Comparison of ENCODE assay signal across 1 fruit fly cellular context in genomic region chr2L:10703281-10703680, dm6.
A peak's percentile ranks its signal among the peaks of the same experiment; 100 is the strongest.
TF ChIP-seq lines count a peak whose summit lies in the region.

CG6415 (plus strand) TSS chr2L:10703621.

TF ChIP-seq in whole organism, embryonic, 481 proteins besides CTCF, POLR2A, EP300 and RAD21 (continued from another document and continues in another):
- TF ChIP-seq gfzf (GFP tag; optimal IDR thresholded peaks at IDR 0.05; lab: Kevin White, UChicago) (no peak), Asciz (GFP tag; optimal IDR thresholded peaks at IDR 0.05; lab: Kevin White, UChicago) (peak; percentile 44), sna (GFP tag; IDR thresholded peaks at IDR 0.05; lab: Robert Waterston, UW; ENCODE audit: partially characterized antibody) (no peak), CG3407 (GFP tag; optimal IDR thresholded peaks at IDR 0.05; lab: Kevin White, UChicago) (peak; percentile 62), vnd (GFP tag; IDR thresholded peaks at IDR 0.05; lab: Robert Waterston, UW; ENCODE audit: partially characterized antibody) (no peak), danr (GFP tag; IDR thresholded peaks at IDR 0.05; lab: Robert Waterston, UW) (peak; percentile 51; the same call in 1 of the 2 replicates), Doc3 (GFP tag; IDR thresholded peaks at IDR 0.05; lab: Robert Waterston, UW; ENCODE audit: partially characterized antibody) (no peak), croc (GFP tag; conservative IDR thresholded peaks at IDR 0.05; lab: Robert Waterston, UW) (peak; percentile 64), nmo (GFP tag; optimal IDR thresholded peaks at IDR 0.05; lab: Kevin White, UChicago) (peak; percentile 81), CG7987 (GFP tag; optimal IDR thresholded peaks at IDR 0.05; lab: Kevin White, UChicago) (no peak), CrebB (tag; optimal IDR thresholded peaks at IDR 0.05; lab: Kevin White, UChicago) (peak; percentile 42), Fer3 (tag; optimal IDR thresholded peaks at IDR 0.05; lab: Kevin White, UChicago) (peak; percentile 75), CG17829 (tag; optimal IDR thresholded peaks at IDR 0.05; lab: Kevin White, UChicago) (peak; percentile 80), CG10543 (GFP tag; optimal IDR thresholded peaks at IDR 0.05; lab: Kevin White, UChicago) (peak; percentile 51), ssp (GFP tag; IDR thresholded peaks at IDR 0.05; lab: Robert Waterston, UW) (peak; percentile 54), CG1832 (GFP tag; optimal IDR thresholded peaks at IDR 0.05; lab: Kevin White, UChicago) (no peak), HLHmδ (GFP tag; optimal IDR thresholded peaks at IDR 0.05; lab: Kevin White, UChicago) (no peak), pros (GFP tag; optimal IDR thresholded peaks at IDR 0.05; lab: Kevin White, UChicago) (no peak), sim (GFP tag; IDR thresholded peaks at IDR 0.05; lab: Robert Waterston, UW) (peak; percentile 43; the same call in 1 of the 2 replicates), CG7271 (tag; optimal IDR thresholded peaks at IDR 0.05; lab: Kevin White, UChicago) (no peak), PHDP (tag; optimal IDR thresholded peaks at IDR 0.05; lab: Kevin White, UChicago) (peak; percentile 80), CG9215 (GFP tag; IDR thresholded peaks at IDR 0.05; lab: Robert Waterston, UW) (peak; percentile 67), insv (GFP tag; optimal IDR thresholded peaks at IDR 0.05; lab: Kevin White, UChicago) (no peak), az2 (GFP tag; optimal IDR thresholded peaks at IDR 0.05; lab: Kevin White, UChicago) (peak; percentile 75), Eip74EF (GFP tag; optimal IDR thresholded peaks at IDR 0.05; lab: Kevin White, UChicago) (no peak), CG4854 (GFP tag; optimal IDR thresholded peaks at IDR 0.05; lab: Kevin White, UChicago) (peak; percentile 20), CG6854 (GFP tag; optimal IDR thresholded peaks at IDR 0.05; lab: Kevin White, UChicago) (peak; percentile 47), Pdp1 (GFP tag; optimal IDR thresholded peaks at IDR 0.05; lab: Kevin White, UChicago) (peak; percentile 38 to 77), pan (optimal IDR thresholded peaks at IDR 0.05; lab: Kevin White, UChicago) (no peak), pan (GFP tag; optimal IDR thresholded peaks at IDR 0.05 in 1 of 2, IDR thresholded peaks at IDR 0.05 in 1 of 2) (peak in 1 of 2 experiments; percentile 78), pb (GFP tag; optimal IDR thresholded peaks at IDR 0.05; lab: Kevin White, UChicago) (peak; percentile 6), CG3847 (GFP tag; IDR thresholded peaks at IDR 0.05; lab: Robert Waterston, UW) (peak; percentile 54), salm (tag; optimal IDR thresholded peaks at IDR 0.05; lab: Kevin White, UChicago) (peak; percentile 47), mirr (GFP tag; optimal IDR thresholded peaks at IDR 0.05; lab: Kevin White, UChicago) (peak; percentile 12), jumu (GFP tag; optimal IDR thresholded peaks at IDR 0.05; lab: Kevin White, UChicago) (peak; percentile 46), CG18619 (GFP tag; optimal IDR thresholded peaks at IDR 0.05; lab: Kevin White, UChicago) (peak; percentile 50), hth (optimal IDR thresholded peaks at IDR 0.05; lab: Kevin White, UChicago) (no peak), Nf-YB (GFP tag; optimal IDR thresholded peaks at IDR 0.05; lab: Kevin White, UChicago) (peak; percentile 48), NK7.1 (GFP tag; optimal IDR thresholded peaks at IDR 0.05; lab: Kevin White, UChicago) (peak; percentile 48), grau (tag; optimal IDR thresholded peaks at IDR 0.05; lab: Kevin White, UChicago) (peak; percentile 81), ab (GFP tag; optimal IDR thresholded peaks at IDR 0.05; lab: Kevin White, UChicago) (no peak), tll (GFP tag; optimal IDR thresholded peaks at IDR 0.05; lab: Kevin White, UChicago) (no peak), CG17568 (GFP tag; optimal IDR thresholded peaks at IDR 0.05; lab: Kevin White, UChicago) (peak; percentile 61), CG13624 (GFP tag; optimal IDR thresholded peaks at IDR 0.05; lab: Kevin White, UChicago) (peak; percentile 70), nau (GFP tag; optimal IDR thresholded peaks at IDR 0.05; lab: Kevin White, UChicago) (peak; percentile 31), Fer2 (tag; optimal IDR thresholded peaks at IDR 0.05; lab: Kevin White, UChicago) (peak; percentile 57), chn (GFP tag; optimal IDR thresholded peaks at IDR 0.05; lab: Kevin White, UChicago) (peak; percentile 52), NFAT (GFP tag; IDR thresholded peaks at IDR 0.05; lab: Robert Waterston, UW) (peak; percentile 39; the same call in 1 of the 2 replicates), CG32772 (GFP tag; IDR thresholded peaks at IDR 0.05; lab: Robert Waterston, UW) (peak; percentile 72), CG12769 (tag; optimal IDR thresholded peaks at IDR 0.05; lab: Kevin White, UChicago) (peak; percentile 78), CG31224 (GFP tag; IDR thresholded peaks at IDR 0.05; lab: Robert Waterston, UW) (peak; percentile 45; the same call in 1 of the 2 replicates), CG7839 (tag; optimal IDR thresholded peaks at IDR 0.05; lab: Kevin White, UChicago) (peak; percentile 87), maf-S (GFP tag; optimal IDR thresholded peaks at IDR 0.05; lab: Kevin White, UChicago) (peak; percentile 51), CG10366 (GFP tag; IDR thresholded peaks at IDR 0.05; lab: Robert Waterston, UW) (peak; percentile 68), CG18764 (GFP tag; optimal IDR thresholded peaks at IDR 0.05; lab: Kevin White, UChicago) (peak; percentile 65), Atf6 (GFP tag; IDR thresholded peaks at IDR 0.05; lab: Robert Waterston, UW) (peak; percentile 77), eyg (GFP tag; optimal IDR thresholded peaks at IDR 0.05; lab: Kevin White, UChicago) (peak; percentile 32), lola (GFP tag; optimal IDR thresholded peaks at IDR 0.05; lab: Kevin White, UChicago) (peak in 1 of 3 experiments; percentile 70), Oli (tag; optimal IDR thresholded peaks at IDR 0.05; lab: Kevin White, UChicago) (peak; percentile 78), pfk (GFP tag; optimal IDR thresholded peaks at IDR 0.05; lab: Kevin White, UChicago) (no peak), BtbVII (GFP tag; optimal IDR thresholded peaks at IDR 0.05; lab: Kevin White, UChicago) (peak; percentile 73), nom (GFP tag; optimal IDR thresholded peaks at IDR 0.05; lab: Kevin White, UChicago) (no peak), wdn (GFP tag; IDR thresholded peaks at IDR 0.05; lab: Robert Waterston, UW) (peak; percentile 36; the same call in 1 of the 2 replicates), dati (GFP tag; IDR thresholded peaks at IDR 0.05; lab: Robert Waterston, UW) (peak; percentile 50; the same call in 1 of the 2 replicates), Drgx (GFP tag; IDR thresholded peaks at IDR 0.05; lab: Robert Waterston, UW) (peak; percentile 68), CG1602 (GFP tag; optimal IDR thresholded peaks at IDR 0.05; lab: Kevin White, UChicago) (peak; percentile 48), CG15601 (tag; optimal IDR thresholded peaks at IDR 0.05; lab: Kevin White, UChicago) (peak; percentile 55), emc (GFP tag; optimal IDR thresholded peaks at IDR 0.05; lab: Kevin White, UChicago) (no peak), CG13775 (GFP tag; optimal IDR thresholded peaks at IDR 0.05; lab: Kevin White, UChicago) (peak; percentile 46), chif (GFP tag; optimal IDR thresholded peaks at IDR 0.05; lab: Kevin White, UChicago) (peak; percentile 36 to 75), CG42726 (GFP tag; IDR thresholded peaks at IDR 0.05; lab: Robert Waterston, UW; ENCODE audit: partially characterized antibody) (no peak), gro (GFP tag; optimal IDR thresholded peaks at IDR 0.05; lab: Kevin White, UChicago) (peak; percentile 47), MTF-1 (GFP tag; optimal IDR thresholded peaks at IDR 0.05; lab: Kevin White, UChicago; ENCODE audit: borderline replicate concordance) (peak; percentile 50), ken (GFP tag; IDR thresholded peaks at IDR 0.05; lab: Robert Waterston, UW) (peak; percentile 68), ato (GFP tag; IDR thresholded peaks at IDR 0.05; lab: Robert Waterston, UW; ENCODE audit: partially characterized antibody) (no peak), org-1 (GFP tag; optimal IDR thresholded peaks at IDR 0.05; lab: Kevin White, UChicago) (peak; percentile 55), nerfin-2 (GFP tag; IDR thresholded peaks at IDR 0.05; lab: Robert Waterston, UW; ENCODE audit: partially characterized antibody) (no peak), al (GFP tag; IDR thresholded peaks at IDR 0.05; lab: Robert Waterston, UW) (peak; percentile 32; the same call in 1 of the 2 replicates), odd (GFP tag; optimal IDR thresholded peaks at IDR 0.05; lab: Kevin White, UChicago) (peak; percentile 30), Sox100B (GFP tag; optimal IDR thresholded peaks at IDR 0.05; lab: Kevin White, UChicago) (peak; percentile 68), CG10431 (GFP tag; optimal IDR thresholded peaks at IDR 0.05; lab: Kevin White, UChicago) (no peak), CG31388 (GFP tag; optimal IDR thresholded peaks at IDR 0.05; lab: Kevin White, UChicago) (no peak), ttk (GFP tag; IDR thresholded peaks at IDR 0.05; lab: Robert Waterston, UW) (peak; percentile 74), Oaz (GFP tag; IDR thresholded peaks at IDR 0.05; lab: Robert Waterston, UW) (0 out of 2 replicates have a peak, but pooled peaks have one; percentile 37), CG5245 (GFP tag; optimal IDR thresholded peaks at IDR 0.05; lab: Kevin White, UChicago) (peak; percentile 53), amos (GFP tag; IDR thresholded peaks at IDR 0.05; lab: Robert Waterston, UW; ENCODE audit: partially characterized antibody) (no peak), sob (GFP tag; IDR thresholded peaks at IDR 0.05; lab: Robert Waterston, UW) (peak; percentile 80), Hr78 (GFP tag; optimal IDR thresholded peaks at IDR 0.05; lab: Kevin White, UChicago) (peak in 1 of 2 experiments; percentile 62), CG10565 (GFP tag; optimal IDR thresholded peaks at IDR 0.05; lab: Kevin White, UChicago) (no peak), Sin3A (optimal IDR thresholded peaks at IDR 0.05; lab: Kevin White, UChicago) (no peak), eve (GFP tag; optimal IDR thresholded peaks at IDR 0.05; lab: Kevin White, UChicago) (no peak), CG18011 (GFP tag; optimal IDR thresholded peaks at IDR 0.05; lab: Kevin White, UChicago) (peak; percentile 11), CG34376 (GFP tag; optimal IDR thresholded peaks at IDR 0.05; lab: Kevin White, UChicago) (peak; percentile 87), Lhr (GFP tag; optimal IDR thresholded peaks at IDR 0.05; lab: Kevin White, UChicago) (peak; percentile 1), dpn (GFP tag; optimal IDR thresholded peaks at IDR 0.05; lab: Kevin White, UChicago) (peak; percentile 75 to 77), pho (GFP tag; optimal IDR thresholded peaks at IDR 0.05; lab: Kevin White, UChicago) (peak; percentile 54), CG8765 (GFP tag; IDR thresholded peaks at IDR 0.05; lab: Robert Waterston, UW) (peak; percentile 41; the same call in 1 of the 2 replicates), CG1529 (GFP tag; optimal IDR thresholded peaks at IDR 0.05; lab: Kevin White, UChicago) (peak; percentile 59), esg (GFP tag; conservative IDR thresholded peaks at IDR 0.05; lab: Robert Waterston, UW) (peak; percentile 46; the same call in 1 of the 2 replicates), twi (tag; optimal IDR thresholded peaks at IDR 0.05; lab: Kevin White, UChicago) (no peak), Nf-YC (tag; optimal IDR thresholded peaks at IDR 0.05; lab: Kevin White, UChicago) (peak; percentile 62), C15 (GFP tag; IDR thresholded peaks at IDR 0.05; lab: Robert Waterston, UW) (peak; percentile 70; the same call in 2 of the 3 replicates), Stat92E (GFP tag; optimal IDR thresholded peaks at IDR 0.05; lab: Kevin White, UChicago) (no peak), Jarid2 (GFP tag; optimal IDR thresholded peaks at IDR 0.05; lab: Kevin White, UChicago) (peak; percentile 23), Trl (optimal IDR thresholded peaks at IDR 0.05; lab: Kevin White, UChicago) (no peak), Trl (GFP tag; optimal IDR thresholded peaks at IDR 0.05; lab: Kevin White, UChicago) (peak; percentile 47), CG8388 (GFP tag; optimal IDR thresholded peaks at IDR 0.05; lab: Kevin White, UChicago) (peak; percentile 72), CG18599 (GFP tag; optimal IDR thresholded peaks at IDR 0.05; lab: Kevin White, UChicago) (peak; percentile 85), CG15073 (GFP tag; optimal IDR thresholded peaks at IDR 0.05; lab: Kevin White, UChicago) (no peak), da (GFP tag; optimal IDR thresholded peaks at IDR 0.05; lab: Kevin White, UChicago) (no peak), toy (GFP tag; IDR thresholded peaks at IDR 0.05; lab: Robert Waterston, UW) (0 out of 2 replicates have a peak, but pooled peaks have one; percentile 30), trem (tag; optimal IDR thresholded peaks at IDR 0.05; lab: Kevin White, UChicago) (peak; percentile 55), CG8478 (optimal IDR thresholded peaks at IDR 0.05; lab: Kevin White, UChicago) (no peak), ems (GFP tag; optimal IDR thresholded peaks at IDR 0.05; lab: Kevin White, UChicago) (peak; percentile 68), abd-A (tag; optimal IDR thresholded peaks at IDR 0.05; lab: Kevin White, UChicago) (no peak), Side (GFP tag; optimal IDR thresholded peaks at IDR 0.05; lab: Kevin White, UChicago) (peak; percentile 44), CG9876 (GFP tag; optimal IDR thresholded peaks at IDR 0.05; lab: Kevin White, UChicago) (peak; percentile 57), cato (GFP tag; optimal IDR thresholded peaks at IDR 0.05; lab: Kevin White, UChicago; ENCODE audit: borderline replicate concordance) (peak; percentile 4), crp (GFP tag; optimal IDR thresholded peaks at IDR 0.05; lab: Kevin White, UChicago) (peak in 1 of 2 experiments; percentile 10), bowl (GFP tag; IDR thresholded peaks at IDR 0.05; lab: Robert Waterston, UW) (no peak), Spps (tag; optimal IDR thresholded peaks at IDR 0.05; lab: Kevin White, UChicago) (peak; percentile 32), CG16779 (GFP tag; IDR thresholded peaks at IDR 0.05; lab: Robert Waterston, UW) (0 out of 2 replicates have a peak, but pooled peaks have one; percentile 39), CG15269 (tag; optimal IDR thresholded peaks at IDR 0.05; lab: Kevin White, UChicago) (peak; percentile 75), CG17328 (GFP tag; IDR thresholded peaks at IDR 0.05; lab: Robert Waterston, UW) (peak; percentile 75), tna (GFP tag; IDR thresholded peaks at IDR 0.05; lab: Robert Waterston, UW; ENCODE audit: partially characterized antibody) (no peak), CG11723 (GFP tag; optimal IDR thresholded peaks at IDR 0.05; lab: Kevin White, UChicago) (peak; percentile 40), CG5180 (GFP tag; optimal IDR thresholded peaks at IDR 0.05; lab: Kevin White, UChicago) (peak; percentile 46), CG4282 (GFP tag; optimal IDR thresholded peaks at IDR 0.05; lab: Kevin White, UChicago) (no peak), Sry-β (GFP tag; optimal IDR thresholded peaks at IDR 0.05; lab: Kevin White, UChicago) (no peak)
